Worm (Caenorhabditis elegans): Measurements from ENCODE around the gene F07G6.2.

DNA sequence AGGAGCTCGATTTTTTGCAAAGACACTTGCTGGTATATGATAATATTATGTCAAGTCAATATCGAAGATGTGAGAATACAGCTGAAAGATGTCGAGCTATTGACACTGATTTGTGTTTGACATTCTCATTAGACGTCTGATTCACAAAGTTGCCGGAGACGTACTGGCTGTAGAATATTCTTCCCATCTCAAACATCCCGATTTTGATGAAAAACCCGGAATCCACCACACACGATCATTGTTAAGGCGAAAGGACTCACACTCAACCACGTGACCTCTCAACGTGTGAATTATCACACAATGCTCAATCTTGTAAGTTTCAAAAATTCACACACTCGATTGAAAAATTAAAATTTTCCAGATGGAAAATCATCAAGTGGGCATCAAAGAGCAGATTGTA is 8.8 kb downstream of the F07G6.2 start, which contains the start of gene F07G6.12:
- TF ChIP-seq nhr-237 (tag; optimal IDR thresholded peaks at IDR 0.05) (no peak), unc-62 (GFP tag; optimal IDR thresholded peaks at IDR 0.05) (no peak), mep-1 (tag; optimal IDR thresholded peaks at IDR 0.05) (no peak), ztf-11 (tag; optimal IDR thresholded peaks at IDR 0.05) (no peak), snpc-4 (tag; optimal IDR thresholded peaks at IDR 0.05) (no peak), elt-1 (tag; optimal IDR thresholded peaks at IDR 0.05; ENCODE audit: borderline replicate concordance, insufficient read depth) (no peak), pha-4 (tag; optimal IDR thresholded peaks at IDR 0.05) (no peak), lsy-2 (tag; optimal IDR thresholded peaks at IDR 0.05) (no peak), blmp-1 (tag; optimal IDR thresholded peaks at IDR 0.05) (no peak), nhr-76 (tag; optimal IDR thresholded peaks at IDR 0.05) (no peak), sem-2 (GFP tag; optimal IDR thresholded peaks at IDR 0.05) (no peak), hlh-1 (tag; optimal IDR thresholded peaks at IDR 0.05) (no peak), mab-5 (tag; optimal IDR thresholded peaks at IDR 0.05) (no peak), nhr-28 (tag; optimal IDR thresholded peaks at IDR 0.05) (no peak)

Measured in whole organism, mixed stage, embryonic.